Fruit fly (Drosophila melanogaster) whole organism, larva: Measurements from ENCODE around the gene Vm26Ab.

ENCODE experiments used
- noc ChIP-seq: fragments of 200-800 bp; sonication (Bioruptor generic); optimal IDR thresholded peaks from 3 replicates; lab custom pipeline; 2019; ENCODE audit warnings: missing biosample characterization, mild to moderate bottlenecking, missing genetic modification characterization, moderate library complexity

Gene Vm26Ab

dm6 chr2L:5956706-5957105, at the start of gene Vm26Ab, which contains the start of gene CG13998:
Gene Vm26Ab (plus strand): TSS chr2L:5957004.
Gene CG13998 (minus strand): TSS chr2L:5956819.
- no peak for TF ChIP-seq noc (tag; lab: Kevin White, UChicago)

dm6 chr2L:5910189-5910588, 46.6 kb upstream of the Vm26Ab start, which contains the start of gene CG14000:
Gene CG14000 (minus strand): TSS chr2L:5910289.
- TF ChIP-seq noc (tag; lab: Kevin White, UChicago): no peak

dm6 chr2L:5923603-5924138, 33.1 kb upstream of the Vm26Ab start, which contains the start of gene CG9016:
Gene CG9016 (minus strand): TSS chr2L:5923653.
- TF ChIP-seq noc (tag; lab: Kevin White, UChicago): no peak

dm6 chr2L:5925164-5925563, 31.6 kb upstream of the Vm26Ab start:
- no peak for TF ChIP-seq noc (tag; lab: Kevin White, UChicago)

- no peak for TF ChIP-seq noc (tag; lab: Kevin White, UChicago)
Observed at dm6 chr2L:5925637-5926036, 31.2 kb upstream of the Vm26Ab start, which contains the start of gene dsf. Gene dsf (plus strand): TSS chr2L:5925937.

- no peak for TF ChIP-seq noc (tag; lab: Kevin White, UChicago)
Observed at dm6 chr2L:5927363-5927762, 29.4 kb upstream of the Vm26Ab start.

- TF ChIP-seq noc (tag; lab: Kevin White, UChicago): peak; percentile 77
Observed at dm6 chr2L:5943229-5944078, 13.3 kb upstream of the Vm26Ab start, which contains the start of the genes Sfp26Ad and Gpdh1. Gene Sfp26Ad (minus strand): TSS chr2L:5943304. Gene Gpdh1 (plus strand): TSS chr2L:5943643.

- no peak for TF ChIP-seq noc (tag; lab: Kevin White, UChicago)
Observed at dm6 chr2L:5944305-5945282, 12.2 kb upstream of the Vm26Ab start.

- no peak for TF ChIP-seq noc (tag; lab: Kevin White, UChicago)
Observed at dm6 chr2L:5945651-5946547, 10.9 kb upstream of the Vm26Ab start.

- no peak for TF ChIP-seq noc (tag; lab: Kevin White, UChicago)
Observed at dm6 chr2L:5946728-5947127, 10.1 kb upstream of the Vm26Ab start.

- TF ChIP-seq noc (tag; lab: Kevin White, UChicago): no peak
Observed at dm6 chr2L:5947504-5947903, 9.3 kb upstream of the Vm26Ab start.

- no peak for TF ChIP-seq noc (tag; lab: Kevin White, UChicago)
Observed at dm6 chr2L:5948775-5949526, 7.9 kb upstream of the Vm26Ab start, which contains the start of gene CG9044. Gene CG9044 (plus strand): TSS chr2L:5949450.

dm6 chr2L:5956153-5956552, 651 bp upstream of the Vm26Ab start, which contains the start of gene CG13999:
Gene CG13999 (minus strand): TSS chr2L:5956466.
- TF ChIP-seq noc (tag; lab: Kevin White, UChicago): no peak
